Fruit fly (Drosophila melanogaster) whole organism, embryonic: ENCODE data around the gene Gel.
A peak's percentile ranks its signal among the peaks of the same experiment; 100 is the strongest.

Experiments used
- BEAF-32 ChIP-seq: fragments of 200-800 bp; sonication (Bioruptor generic); optimal IDR thresholded peaks from 3 replicates; lab custom pipeline; 2017; ENCODE audit warnings: missing biosample characterization, missing genetic modification characterization, mild to moderate bottlenecking, moderate library complexity, missing genetic modification reagents
- CG1024 ChIP-seq: fragments of 200-800 bp; sonication (Bioruptor generic); IDR thresholded peaks from 2 replicates; pipeline ENCODE4 v1.3.6; 2022; ENCODE audit warnings: missing biosample characterization, missing genetic modification characterization
- CG10267 ChIP-seq: fragments of 200-800 bp; sonication (Bioruptor generic); optimal IDR thresholded peaks from 2 replicates; lab custom pipeline; 2018; ENCODE audit warnings: missing biosample characterization, mild to moderate bottlenecking, missing genetic modification characterization, moderate library complexity
- CG10366 ChIP-seq: fragments of 200-800 bp; sonication (Bioruptor generic); IDR thresholded peaks from 2 replicates; pipeline ENCODE4 v1.3.6; 2022; ENCODE audit warnings: missing biosample characterization, missing genetic modification characterization
- CG11398 ChIP-seq: fragments of 200-800 bp; sonication (Bioruptor generic); optimal IDR thresholded peaks from 2 replicates; lab custom pipeline; 2016; ENCODE audit warnings: missing biosample characterization, missing genetic modification characterization
- CG12299 ChIP-seq: fragments of 200-800 bp; sonication (Bioruptor generic); optimal IDR thresholded peaks from 2 replicates; lab custom pipeline; 2018; ENCODE audit warnings: missing biosample characterization, mild to moderate bottlenecking, missing genetic modification characterization
- CG12769 ChIP-seq: fragments of 200-800 bp; sonication (Bioruptor generic); optimal IDR thresholded peaks from 2 replicates; lab custom pipeline; 2019; ENCODE audit warnings: missing biosample characterization, mild to moderate bottlenecking, missing genetic modification characterization, moderate library complexity
- CG13775 ChIP-seq: fragments of 200-800 bp; sonication (Bioruptor generic); optimal IDR thresholded peaks from 3 replicates; lab custom pipeline; 2017; ENCODE audit warnings: missing biosample characterization, mild to moderate bottlenecking, missing genetic modification characterization
- CG15696 ChIP-seq: fragments of 200-800 bp; sonication (Bioruptor generic); optimal IDR thresholded peaks from 2 replicates; lab custom pipeline; 2019; ENCODE audit warnings: missing biosample characterization, mild to moderate bottlenecking, missing genetic modification characterization, moderate library complexity
- CG17829 ChIP-seq: fragments of 200-800 bp; optimal IDR thresholded peaks from 2 replicates; lab custom pipeline; 2019; ENCODE audit warnings: missing biosample characterization, mild to moderate bottlenecking, missing genetic modification characterization, moderate library complexity
- CG18011 ChIP-seq: fragments of 200-800 bp; sonication (Bioruptor generic); optimal IDR thresholded peaks from 2 replicates; lab custom pipeline; 2017; ENCODE audit warnings: missing biosample characterization, missing genetic modification characterization, mild to moderate bottlenecking, moderate library complexity, missing genotype
- CG18619 ChIP-seq: fragments of 200-800 bp; sonication (Bioruptor generic); optimal IDR thresholded peaks from 3 replicates; lab custom pipeline; 2017; ENCODE audit warnings: missing biosample characterization, mild to moderate bottlenecking, missing genetic modification characterization
- CG2116 ChIP-seq: fragments of 200-800 bp; sonication (Bioruptor generic); optimal IDR thresholded peaks from 3 replicates; lab custom pipeline; 2018; ENCODE audit warnings: missing biosample characterization, mild to moderate bottlenecking, missing genetic modification characterization
- CG2875 ChIP-seq: fragments of 200-800 bp; sonication (Bioruptor generic); optimal IDR thresholded peaks from 2 replicates; lab custom pipeline; 2017; ENCODE audit warnings: missing biosample characterization, mild to moderate bottlenecking, missing genetic modification characterization, missing genetic modification reagents
- CG30403 ChIP-seq: fragments of 200-800 bp; sonication (Bioruptor generic); optimal IDR thresholded peaks from 3 replicates; lab custom pipeline; 2016; ENCODE audit warnings: missing biosample characterization, missing genetic modification characterization
- CG30431 ChIP-seq: fragments of 200-800 bp; sonication (Bioruptor generic); optimal IDR thresholded peaks from 2 replicates; lab custom pipeline; 2017; ENCODE audit warnings: missing biosample characterization, missing genetic modification characterization
- CG31441 ChIP-seq: fragments of 200-800 bp; sonication (Bioruptor generic); IDR thresholded peaks from 2 replicates; pipeline ENCODE4 v1.3.6; 2022; ENCODE audit warnings: missing biosample characterization, missing genetic modification characterization
- CG33213 ChIP-seq: fragments of 200-800 bp; sonication (Bioruptor generic); optimal IDR thresholded peaks from 3 replicates; lab custom pipeline; 2016; ENCODE audit warnings: missing biosample characterization, missing genetic modification characterization
- CG42726 ChIP-seq: fragments of 200-800 bp; sonication (Bioruptor generic); IDR thresholded peaks from 2 replicates; pipeline ENCODE4 v1.3.6; 2022; ENCODE audit warnings: missing biosample characterization, missing genetic modification characterization; ENCODE audit not compliant: partially characterized antibody
- CG4617 ChIP-seq: fragments of 200-800 bp; sonication (Bioruptor generic); optimal IDR thresholded peaks from 3 replicates; lab custom pipeline; 2016; ENCODE audit warnings: missing biosample characterization, missing genetic modification characterization, borderline replicate concordance
- CG8388 ChIP-seq: fragments of 200-800 bp; sonication (Bioruptor generic); optimal IDR thresholded peaks from 2 replicates; lab custom pipeline; 2019; ENCODE audit warnings: missing biosample characterization, mild to moderate bottlenecking, missing genetic modification characterization, moderate library complexity
- CG9609 ChIP-seq: fragments of 200-800 bp; sonication (Bioruptor generic); optimal IDR thresholded peaks from 3 replicates; lab custom pipeline; 2016; ENCODE audit warnings: missing biosample characterization, missing genetic modification characterization
- Dfd ChIP-seq, 2 experiments: fragments of >200 bp; optimal IDR thresholded peaks; 2 replicates each; lab custom pipeline; 2017; ENCODE audit warnings: missing biosample characterization in 2 of 2, missing genetic modification characterization in 2 of 2
- ERR ChIP-seq: fragments of 200-800 bp; sonication (Bioruptor generic); optimal IDR thresholded peaks from 2 replicates; lab custom pipeline; 2016; ENCODE audit warnings: missing biosample characterization, missing genetic modification characterization
- Eip74EF ChIP-seq, 2 experiments: fragments of 200-800 bp in 1 of 2; fragments of >200 bp in 1 of 2; sonication (Bioruptor generic) in 1 of 2; optimal IDR thresholded peaks; 2 replicates each; lab custom pipeline; 2017 to 2019; ENCODE audit warnings: missing biosample characterization in 2 of 2, missing genetic modification characterization in 2 of 2, mild to moderate bottlenecking in 1 of 2, moderate library complexity in 1 of 2
- H15 ChIP-seq: fragments of 200-800 bp; sonication (Bioruptor generic); IDR thresholded peaks from 3 replicates; pipeline ENCODE4 v1.3.6; 2022; ENCODE audit warnings: missing biosample characterization, missing genetic modification characterization
- HLH3B ChIP-seq: fragments of 200-800 bp; sonication (Bioruptor generic); IDR thresholded peaks from 2 replicates; pipeline ENCODE4 v1.3.6; 2022; ENCODE audit warnings: missing biosample characterization, missing genetic modification characterization
- HmgD ChIP-seq: fragments of 200-800 bp; sonication (Bioruptor generic); optimal IDR thresholded peaks from 3 replicates; lab custom pipeline; 2016; ENCODE audit warnings: missing biosample characterization, missing genetic modification characterization
- Hsf ChIP-seq: fragments of 200-800 bp; sonication (Bioruptor generic); optimal IDR thresholded peaks from 3 replicates; lab custom pipeline; 2016; ENCODE audit warnings: missing biosample characterization, missing genetic modification characterization
- MESR4 ChIP-seq: fragments of 200-800 bp; sonication (Bioruptor generic); optimal IDR thresholded peaks from 2 replicates; lab custom pipeline; 2018; ENCODE audit warnings: missing biosample characterization, mild to moderate bottlenecking, missing genetic modification characterization, moderate library complexity
- MTF-1 ChIP-seq: fragments of 200-800 bp; sonication (Bioruptor generic); optimal IDR thresholded peaks from 2 replicates; lab custom pipeline; 2018; ENCODE audit warnings: missing biosample characterization, mild to moderate bottlenecking, missing genetic modification characterization, borderline replicate concordance
- Ravus ChIP-seq: fragments of 200-800 bp; sonication (Bioruptor generic); IDR thresholded peaks from 2 replicates; pipeline ENCODE4 v1.3.6; 2022; ENCODE audit warnings: missing biosample characterization, missing genetic modification characterization
- Rx ChIP-seq: fragments of 200-800 bp; sonication (Bioruptor generic); IDR thresholded peaks from 2 replicates; pipeline ENCODE4 v1.3.6; 2022; ENCODE audit warnings: missing biosample characterization, missing genetic modification characterization
- Sin3A ChIP-seq: fragments of >200 bp; optimal IDR thresholded peaks from 2 replicates; lab custom pipeline; 2018
- Trl ChIP-seq, 3 experiments: fragments of >200 bp in 2 of 3; fragments of 200-800 bp in 1 of 3; sonication (Bioruptor generic) in 1 of 3; optimal IDR thresholded peaks; 2 replicates in 1 of 3; 3 replicates in 2 of 3; lab custom pipeline; 2016 to 2017; ENCODE audit warnings: missing biosample characterization in 1 of 3, missing genetic modification characterization in 1 of 3
- bcd ChIP-seq: fragments of 200-800 bp; sonication (Bioruptor generic); optimal IDR thresholded peaks from 2 replicates; lab custom pipeline; 2017; ENCODE audit warnings: missing biosample characterization, mild to moderate bottlenecking, missing genetic modification characterization
- emc ChIP-seq: fragments of 200-800 bp; sonication (Bioruptor generic); optimal IDR thresholded peaks from 2 replicates; lab custom pipeline; 2016; ENCODE audit warnings: missing biosample characterization, missing genetic modification characterization
- eve ChIP-seq, 2 experiments: fragments of >200 bp; optimal IDR thresholded peaks; 2 replicates each; lab custom pipeline; 2017; ENCODE audit warnings: missing biosample characterization in 2 of 2, missing genetic modification characterization in 2 of 2
- ewg ChIP-seq: fragments of 200-800 bp; sonication (Bioruptor generic); optimal IDR thresholded peaks from 3 replicates; lab custom pipeline; 2017; ENCODE audit warnings: mild to moderate bottlenecking, missing biosample characterization, missing genetic modification reagents, missing genetic modification characterization
- grau ChIP-seq: fragments of 200-800 bp; optimal IDR thresholded peaks from 3 replicates; lab custom pipeline; 2019; ENCODE audit warnings: missing biosample characterization, mild to moderate bottlenecking, missing genetic modification characterization, moderate library complexity
- ind ChIP-seq: fragments of 200-800 bp; sonication (Bioruptor generic); optimal IDR thresholded peaks from 3 replicates; lab custom pipeline; 2016; ENCODE audit warnings: missing biosample characterization, missing genetic modification characterization
- jing ChIP-seq: fragments of 200-800 bp; sonication (Bioruptor generic); optimal IDR thresholded peaks from 2 replicates; lab custom pipeline; 2018; ENCODE audit warnings: missing biosample characterization, mild to moderate bottlenecking, missing genetic modification characterization
- mam ChIP-seq: fragments of 200-800 bp; sonication (Bioruptor generic); optimal IDR thresholded peaks from 3 replicates; lab custom pipeline; 2016; ENCODE audit warnings: missing biosample characterization, missing genetic modification characterization
- oc ChIP-seq: fragments of 200-800 bp; sonication (Bioruptor generic); optimal IDR thresholded peaks from 2 replicates; lab custom pipeline; 2018; ENCODE audit warnings: missing biosample characterization, mild to moderate bottlenecking, missing genetic modification characterization, moderate library complexity
- odd ChIP-seq: fragments of 200-800 bp; sonication (Bioruptor generic); optimal IDR thresholded peaks from 2 replicates; lab custom pipeline; 2017; ENCODE audit warnings: missing biosample characterization, mild to moderate bottlenecking, missing genetic modification characterization
- p53 ChIP-seq: fragments of 200-800 bp; sonication (Bioruptor generic); optimal IDR thresholded peaks from 2 replicates; lab custom pipeline; 2016; ENCODE audit warnings: missing biosample characterization, missing genetic modification characterization
- sisA ChIP-seq: fragments of 200-800 bp; sonication (Bioruptor generic); IDR thresholded peaks from 2 replicates; pipeline ENCODE4 v1.3.6; 2022; ENCODE audit warnings: missing biosample characterization, missing genetic modification characterization
- sr ChIP-seq: fragments of 200-800 bp; sonication (Bioruptor generic); IDR thresholded peaks from 3 replicates; pipeline ENCODE4 v1.3.6; 2022; ENCODE audit warnings: missing biosample characterization, missing genetic modification characterization
- trh ChIP-seq: fragments of 200-800 bp; sonication (Bioruptor generic); optimal IDR thresholded peaks from 2 replicates; lab custom pipeline; 2016; ENCODE audit warnings: missing biosample characterization, missing genetic modification characterization

Gel gene

dm6 chr3R:4229137-4229764, 5.8 kb upstream of the Gel start, which contains the start of gene DhpD (continued):
- TF ChIP-seq Ravus (GFP tag; lab: Robert Waterston, UW) (no peak), eve (GFP tag; optimal IDR thresholded peaks at IDR 0.05; lab: Kevin White, UChicago) (no peak), grau (tag; lab: Kevin White, UChicago) (peak; percentile 75), CG12299 (tag; lab: Kevin White, UChicago) (peak; percentile 48), CG18011 (GFP tag; lab: Kevin White, UChicago) (peak; percentile 43), emc (GFP tag; lab: Kevin White, UChicago) (peak; percentile 27), trh (no peak), MESR4 (GFP tag; lab: Kevin White, UChicago) (peak; percentile 2), MTF-1 (GFP tag; lab: Kevin White, UChicago) (no peak), CG4617 (GFP tag; lab: Kevin White, UChicago) (peak; percentile 29), CG10366 (peak; percentile 66), CG8388 (GFP tag; lab: Kevin White, UChicago) (peak; percentile 43), ewg (peak; percentile 27), ERR (no peak), sr (GFP tag; lab: Robert Waterston, UW) (no peak), Rx (GFP tag; lab: Robert Waterston, UW) (peak; percentile 74), CG42726 (GFP tag; lab: Robert Waterston, UW) (peak; percentile 88; the same call in 1 of the 2 replicates), CG2116 (GFP tag; lab: Kevin White, UChicago) (no peak), odd (GFP tag; lab: Kevin White, UChicago) (no peak), BEAF-32 (GFP tag; lab: Kevin White, UChicago) (peak; percentile 26), mam (peak; percentile 55), CG2875 (GFP tag; lab: Kevin White, UChicago) (no peak), Hsf (GFP tag; lab: Kevin White, UChicago) (peak; percentile 56), oc (tag; lab: Kevin White, UChicago) (no peak), CG15696 (tag; lab: Kevin White, UChicago) (peak; percentile 75), CG18619 (GFP tag; lab: Kevin White, UChicago) (peak; percentile 42), CG30403 (GFP tag; lab: Kevin White, UChicago) (peak; percentile 75), p53 (GFP tag; lab: Kevin White, UChicago) (no peak), ind (GFP tag; lab: Kevin White, UChicago) (peak; percentile 67), CG12769 (peak; percentile 77), H15 (GFP tag; lab: Robert Waterston, UW) (peak; percentile 66; the same call in 1 of the 3 replicates), CG9609 (GFP tag; lab: Kevin White, UChicago) (peak; percentile 23), Dfd (GFP tag; optimal IDR thresholded peaks at IDR 0.05; lab: Kevin White, UChicago) (no peak), CG17829 (tag; lab: Kevin White, UChicago) (peak; percentile 69), Trl (optimal IDR thresholded peaks at IDR 0.05; lab: Kevin White, UChicago) (no peak), Trl (GFP tag; optimal IDR thresholded peaks at IDR 0.05; lab: Kevin White, UChicago) (peak; percentile 13), sisA (peak; percentile 69), CG33213 (GFP tag; lab: Kevin White, UChicago) (peak; percentile 35), jing (GFP tag; lab: Kevin White, UChicago) (peak; percentile 10), CG31441 (GFP tag; lab: Robert Waterston, UW) (peak; percentile 72), Eip74EF (GFP tag; optimal IDR thresholded peaks at IDR 0.05; lab: Kevin White, UChicago) (peak in 1 of 2 experiments; percentile 56), Sin3A (lab: Kevin White, UChicago) (no peak), CG1024 (GFP tag; lab: Robert Waterston, UW) (peak; percentile 76), CG13775 (peak; percentile 55), CG10267 (tag; lab: Kevin White, UChicago) (peak; percentile 47), CG30431 (peak; percentile 16), CG11398 (GFP tag; lab: Kevin White, UChicago) (no peak), bcd (peak; percentile 78), HLH3B (GFP tag; lab: Robert Waterston, UW) (peak; percentile 76), HmgD (GFP tag; lab: Kevin White, UChicago) (no peak)
